Fruit fly (Drosophila melanogaster) whole organism: ENCODE results near the gene ara.

Experiments
- CG8478 ChIP-seq: fragments of >200 bp; optimal IDR thresholded peaks from 2 replicates; lab custom pipeline; 2018; ENCODE audit warnings: inconsistent platforms
- Dll ChIP-seq: fragments of >200 bp; optimal IDR thresholded peaks from 2 replicates; lab custom pipeline; 2017
- EcR ChIP-seq, 2 experiments: fragments of >200 bp; optimal IDR thresholded peaks; 2 replicates each; lab custom pipeline; 2017; ENCODE audit warnings: missing biosample characterization in 2 of 2, missing genetic modification characterization in 2 of 2, missing genetic modification reagents in 2 of 2
- pan ChIP-seq: fragments of >200 bp; optimal IDR thresholded peaks from 2 replicates; lab custom pipeline; 2017
- psq ChIP-seq: fragments of >200 bp; optimal IDR thresholded peaks from 2 replicates; lab custom pipeline; 2017
- usp ChIP-seq: fragments of >200 bp; optimal IDR thresholded peaks from 2 replicates; lab custom pipeline; 2017; ENCODE audit warnings: missing biosample characterization, missing genetic modification characterization, mixed read lengths

ara gene

DNA sequence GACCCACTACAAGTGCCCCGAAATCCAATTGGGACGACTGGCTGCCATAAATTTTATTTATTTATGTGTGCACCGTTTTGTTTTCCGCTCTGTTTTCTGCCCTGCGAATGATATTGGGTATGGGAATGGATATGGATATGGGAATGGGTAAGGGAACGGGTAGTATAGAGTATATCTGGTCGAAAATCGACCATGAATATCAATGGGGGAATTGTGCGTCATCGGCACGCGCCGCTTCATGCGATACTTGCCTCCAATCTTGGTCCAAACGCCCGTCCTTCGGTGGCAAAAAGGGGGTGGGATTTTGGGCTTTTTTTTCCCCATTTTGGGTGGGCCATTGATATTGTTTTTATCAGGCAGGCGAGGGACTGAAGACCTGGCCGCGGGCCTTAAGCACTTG, 60.2 kb downstream of the ara start:
- no peak for TF ChIP-seq pan (lab: Kevin White, UChicago)
- no peak for TF ChIP-seq CG8478 (lab: Kevin White, UChicago)
- no peak for TF ChIP-seq usp (GFP tag; lab: Kevin White, UChicago)
- no peak for TF ChIP-seq Dll (lab: Kevin White, UChicago)
- TF ChIP-seq psq (lab: Kevin White, UChicago), result no peak
- TF ChIP-seq EcR (GFP tag; optimal IDR thresholded peaks at IDR 0.05; lab: Kevin White, UChicago), result no peak

DNA sequence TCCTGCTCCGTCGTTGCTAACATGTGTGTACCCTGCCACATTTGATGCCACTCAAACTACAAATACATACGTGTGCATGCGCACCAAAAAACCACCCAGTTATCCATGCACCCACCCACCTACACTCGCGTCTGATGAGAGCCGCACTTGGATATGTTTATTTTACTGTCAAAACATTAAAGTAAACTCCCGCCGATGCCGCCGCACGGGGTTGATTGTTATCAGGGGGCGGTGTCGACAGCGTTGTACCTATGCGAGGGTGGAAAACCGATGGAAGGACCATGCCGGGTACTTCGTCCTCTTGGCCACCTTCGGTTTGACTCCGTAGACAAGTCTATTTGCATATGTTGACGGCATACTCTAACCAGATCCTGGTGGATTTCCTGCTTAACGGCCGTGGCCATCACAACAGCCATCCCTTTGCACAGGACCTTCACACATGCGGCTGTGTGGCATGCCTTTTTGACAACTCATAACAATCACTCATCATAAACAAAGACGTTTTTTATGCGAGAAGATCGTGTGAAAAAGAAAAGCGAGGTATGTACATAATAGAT, 61.9 kb downstream of the ara start:
- TF ChIP-seq pan (lab: Kevin White, UChicago) (no peak), usp (GFP tag; lab: Kevin White, UChicago) (no peak), EcR (GFP tag; optimal IDR thresholded peaks at IDR 0.05; lab: Kevin White, UChicago) (no peak), Dll (lab: Kevin White, UChicago) (no peak), CG8478 (lab: Kevin White, UChicago) (no peak), psq (lab: Kevin White, UChicago) (no peak)

DNA sequence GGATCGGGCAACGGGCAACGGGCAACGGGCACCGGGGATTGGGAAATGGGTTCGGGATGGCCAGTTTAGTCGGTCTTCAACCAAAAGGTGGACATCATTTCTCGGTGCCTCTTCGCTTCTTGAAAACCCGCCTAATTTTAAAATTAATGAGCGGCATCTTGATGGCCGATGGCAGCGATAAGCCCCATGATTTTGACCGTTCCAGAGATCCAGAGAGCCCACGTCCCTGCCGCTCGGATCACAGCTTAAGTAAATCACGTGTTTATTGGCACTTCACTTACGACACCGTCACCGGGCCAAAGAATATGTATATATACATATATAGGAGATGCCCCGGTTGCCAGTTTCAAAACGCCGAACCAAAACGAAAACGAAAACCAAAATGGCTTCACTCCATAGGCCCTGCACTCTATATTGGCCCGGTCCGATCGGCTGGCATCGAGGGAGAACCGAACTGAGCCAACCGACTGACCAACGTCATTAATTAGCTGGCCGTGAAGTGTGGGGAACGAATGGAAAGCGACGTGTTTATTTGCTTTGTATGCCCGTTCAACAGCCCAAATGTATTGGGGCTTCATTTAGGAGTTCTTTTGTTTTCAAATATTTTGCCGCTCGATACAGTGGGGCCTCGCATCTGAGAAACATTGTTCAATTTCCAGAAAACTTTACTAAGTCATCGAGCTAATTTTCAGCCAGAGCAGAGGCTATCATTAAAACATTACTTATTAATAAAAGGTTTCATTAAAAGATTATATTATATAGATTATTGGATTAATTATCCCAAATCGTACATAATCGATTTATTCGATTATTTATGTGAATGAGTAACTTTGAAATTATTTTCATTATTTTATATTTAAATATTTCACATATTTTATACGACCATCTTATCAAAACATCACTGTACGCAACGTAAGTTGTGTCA, 63.6 kb downstream of the ara start:
- TF ChIP-seq EcR (GFP tag; optimal IDR thresholded peaks at IDR 0.05; lab: Kevin White, UChicago), result no peak
- no peak for TF ChIP-seq usp (GFP tag; lab: Kevin White, UChicago)
- no peak for TF ChIP-seq pan (lab: Kevin White, UChicago)
- no peak for TF ChIP-seq psq (lab: Kevin White, UChicago)
- no peak for TF ChIP-seq Dll (lab: Kevin White, UChicago)
- no peak for TF ChIP-seq CG8478 (lab: Kevin White, UChicago)
